Worm (Caenorhabditis elegans): Measurements from ENCODE around the gene T02C1.1.

T02C1.1 gene

DNA sequence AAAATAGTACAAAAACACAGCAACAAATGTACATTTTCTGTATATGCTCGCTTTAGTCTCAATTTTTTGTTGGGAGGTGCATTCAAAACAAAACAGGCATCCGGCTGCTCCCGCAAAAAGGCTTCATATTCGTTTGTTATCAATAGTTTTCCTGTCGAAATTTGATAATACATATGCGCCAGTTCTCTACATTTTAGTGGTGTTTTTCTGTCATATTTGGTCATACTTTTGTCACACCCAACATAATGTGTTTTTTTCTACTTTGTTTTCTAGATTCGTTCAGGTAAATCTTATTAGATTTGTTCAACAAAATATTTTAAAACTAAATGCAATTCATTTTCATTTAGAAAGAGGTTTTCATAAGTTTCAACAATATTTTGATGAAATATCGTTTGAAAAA, 11.2 kb downstream of the T02C1.1 start:
- TF ChIP-seq fkh-6 (tag; optimal IDR thresholded peaks at IDR 0.05) (no peak), unc-42 (tag; optimal IDR thresholded peaks at IDR 0.05) (no peak), madf-2 (tag; optimal IDR thresholded peaks at IDR 0.05) (no peak), mec-3 (tag; optimal IDR thresholded peaks at IDR 0.05; ENCODE audit: borderline replicate concordance) (no peak), eyg-1 (tag; optimal IDR thresholded peaks at IDR 0.05) (no peak), C38D4.7 (GFP tag; optimal IDR thresholded peaks at IDR 0.05) (no peak), nhr-11 (tag; optimal IDR thresholded peaks at IDR 0.05) (no peak)

DNA sequence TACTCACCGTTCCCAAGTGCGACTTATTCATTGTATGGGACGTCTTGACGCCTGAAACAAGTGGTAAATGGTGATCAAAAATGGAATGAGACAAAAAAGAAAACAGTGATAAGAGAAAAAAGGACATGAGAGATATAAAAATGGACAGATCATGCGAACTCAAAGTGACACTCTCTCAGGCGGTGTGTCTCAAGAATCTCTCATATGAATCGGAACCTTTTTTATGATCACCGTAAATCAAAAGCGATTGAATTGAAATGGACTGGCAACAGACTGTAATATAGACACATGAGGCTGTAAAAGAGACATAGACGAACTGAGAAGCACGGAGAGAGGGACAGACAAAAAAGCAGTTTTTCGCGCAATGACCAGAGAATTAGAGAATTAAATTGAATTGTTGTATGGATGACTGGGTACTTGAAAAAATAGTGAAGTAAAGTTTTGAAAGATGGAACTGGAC, 21.7 kb downstream of the T02C1.1 start, which contains the start of gene clip-1:
TSS of gene clip-1 (minus strand) at position 51 of the 460 bp plus-strand sequence.
- TF ChIP-seq hlh-15 (tag; optimal IDR thresholded peaks at IDR 0.05) = no peak
- no peak for TF ChIP-seq ceh-9 (tag; optimal IDR thresholded peaks at IDR 0.05)
- no peak for TF ChIP-seq unc-3 (GFP tag; conservative IDR thresholded peaks at IDR 0.05)
- TF ChIP-seq unc-3 (tag; optimal IDR thresholded peaks at IDR 0.05) = no peak
- TF ChIP-seq F13H6.1 (tag; optimal IDR thresholded peaks at IDR 0.05) = no peak
- no peak for TF ChIP-seq ets-4 (tag; optimal IDR thresholded peaks at IDR 0.05)
- TF ChIP-seq fax-1 (tag; optimal IDR thresholded peaks at IDR 0.05) = no peak
- TF ChIP-seq pqm-1 (tag; optimal IDR thresholded peaks at IDR 0.05) = no peak
- TF ChIP-seq ceh-34 (tag; optimal IDR thresholded peaks at IDR 0.05) = no peak
- no peak for TF ChIP-seq ceh-14 (tag; optimal IDR thresholded peaks at IDR 0.05)
- TF ChIP-seq pha-4 (tag; optimal IDR thresholded peaks at IDR 0.05) = no peak
- TF ChIP-seq ceh-2 (tag; optimal IDR thresholded peaks at IDR 0.05) = no peak
- no peak for TF ChIP-seq ceh-19 (GFP tag; optimal IDR thresholded peaks at IDR 0.05)
- TF ChIP-seq hlh-6 (tag; optimal IDR thresholded peaks at IDR 0.05) = no peak
- TF ChIP-seq nfya-1 (tag; optimal IDR thresholded peaks at IDR 0.05) = no peak
- TF ChIP-seq lim-6 (tag; optimal IDR thresholded peaks at IDR 0.05) = no peak
- TF ChIP-seq gmeb-2 (tag; optimal IDR thresholded peaks at IDR 0.05) = no peak
- no peak for TF ChIP-seq unc-42 (tag; optimal IDR thresholded peaks at IDR 0.05)
- no peak for TF ChIP-seq sdc-2 (tag; optimal IDR thresholded peaks at IDR 0.05)
- TF ChIP-seq tbx-7 (tag; optimal IDR thresholded peaks at IDR 0.05) = no peak

DNA sequence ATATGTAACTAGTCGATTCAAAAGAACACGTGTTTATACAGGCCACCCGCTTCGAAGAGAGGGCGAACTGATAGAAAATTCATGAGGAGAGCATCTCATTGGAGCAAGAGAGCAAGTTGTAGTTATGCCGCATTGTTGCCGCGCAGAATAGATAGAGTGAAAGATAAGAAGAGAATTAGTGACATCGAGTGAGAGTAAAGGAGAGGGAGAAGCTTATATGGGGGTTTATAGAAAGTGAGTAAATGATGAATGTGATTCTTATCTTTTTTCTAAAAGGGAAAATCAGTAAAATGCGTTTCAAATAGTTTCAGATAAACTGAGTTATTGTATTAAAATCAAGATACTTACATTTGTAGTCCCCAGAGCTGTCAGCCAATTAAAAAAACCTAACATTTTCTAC, 22.9 kb downstream of the T02C1.1 start:
- TF ChIP-seq T23F11.4 (GFP tag; optimal IDR thresholded peaks at IDR 0.05) (no peak), lin-11 (tag; optimal IDR thresholded peaks at IDR 0.05) (no peak), ceh-14 (tag; optimal IDR thresholded peaks at IDR 0.05) (no peak), zip-5 (tag; optimal IDR thresholded peaks at IDR 0.05) (no peak)

DNA sequence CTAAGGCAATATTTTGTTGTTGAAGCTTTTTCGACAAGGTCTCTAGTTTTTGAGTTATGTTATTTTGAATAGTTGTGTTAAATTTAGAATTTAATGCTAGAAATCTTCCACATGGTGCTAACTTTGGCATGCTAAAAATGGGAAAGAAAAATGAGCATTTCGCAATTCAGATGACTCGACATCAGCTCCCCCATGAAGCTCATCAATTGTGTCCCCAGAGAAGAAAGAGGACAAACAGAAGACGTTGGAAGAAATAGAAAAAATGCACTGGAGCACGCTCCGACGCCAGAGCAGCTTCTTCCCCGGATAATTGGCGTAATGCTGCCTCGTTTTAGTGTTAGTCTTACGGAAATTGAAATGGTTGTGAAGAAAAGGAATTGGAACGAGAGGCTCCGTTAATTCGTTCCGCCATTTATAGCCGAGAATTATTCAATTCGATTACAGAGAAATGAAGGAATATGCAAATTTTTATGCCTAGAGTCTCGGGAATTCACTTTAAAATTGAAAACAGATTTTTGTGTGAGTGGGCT, 24.1 kb downstream of the T02C1.1 start:
- TF ChIP-seq pha-4 (tag; optimal IDR thresholded peaks at IDR 0.05) (no peak), unc-42 (tag; optimal IDR thresholded peaks at IDR 0.05) (peak; percentile 66)

DNA sequence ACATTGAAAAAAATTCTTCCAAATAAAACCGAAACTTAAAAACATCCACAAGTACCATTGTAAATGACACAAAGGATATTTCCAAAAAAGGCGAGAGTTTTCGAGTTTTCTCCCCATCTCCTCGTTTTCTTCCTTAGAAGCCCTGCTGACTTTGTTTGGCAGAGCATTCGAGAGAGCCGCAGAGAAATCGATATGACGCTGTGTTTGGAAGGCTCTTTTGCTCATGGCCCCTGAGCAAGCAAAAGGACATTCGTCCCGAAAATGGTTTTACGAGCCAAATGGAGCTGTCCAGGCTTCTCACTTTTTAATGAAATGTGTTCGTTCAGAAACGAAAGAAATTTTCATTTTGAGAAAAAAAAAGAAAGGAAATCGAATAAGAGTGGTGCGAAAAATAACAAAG, 24.8 kb downstream of the T02C1.1 start:
- TF ChIP-seq lim-6 (tag; optimal IDR thresholded peaks at IDR 0.05) = no peak
- no peak for TF ChIP-seq pag-3 (tag; optimal IDR thresholded peaks at IDR 0.05; ENCODE audit: borderline replicate concordance)
- TF ChIP-seq ceh-24 (tag; optimal IDR thresholded peaks at IDR 0.05) = no peak
- TF ChIP-seq ceh-48 (tag; optimal IDR thresholded peaks at IDR 0.05) = peak; percentile 87

DNA sequence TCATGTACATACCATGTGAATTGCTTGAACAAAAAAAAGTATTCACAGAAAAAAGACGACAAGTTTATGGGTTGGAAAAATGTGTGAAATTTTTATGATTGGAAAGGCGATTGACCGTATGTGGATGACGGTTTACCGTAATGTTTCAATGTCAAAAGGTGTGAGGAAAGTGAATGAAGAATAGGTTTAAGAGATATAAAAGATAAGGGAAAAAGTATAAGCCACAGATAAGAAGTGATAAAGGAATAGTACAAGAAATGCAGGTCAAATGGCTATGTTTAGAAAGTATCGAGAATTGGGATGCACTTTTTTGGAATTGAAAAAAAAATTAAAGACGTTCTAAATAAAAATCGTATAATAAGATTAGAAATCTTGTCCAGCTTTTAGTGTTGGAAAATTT, 30.5 kb downstream of the T02C1.1 start:
- TF ChIP-seq ets-4 (tag; optimal IDR thresholded peaks at IDR 0.05) (no peak), K09A11.1 (tag; optimal IDR thresholded peaks at IDR 0.05; ENCODE audit: insufficient read depth) (no peak), ceh-34 (tag; optimal IDR thresholded peaks at IDR 0.05) (no peak), C08G9.2 (tag; optimal IDR thresholded peaks at IDR 0.05) (no peak), fkh-10 (GFP tag; optimal IDR thresholded peaks at IDR 0.05) (no peak), rnt-1 (tag; optimal IDR thresholded peaks at IDR 0.05) (no peak), pat-9 (tag; optimal IDR thresholded peaks at IDR 0.05) (no peak), syd-9 (tag; optimal IDR thresholded peaks at IDR 0.05) (no peak), gmeb-2 (tag; optimal IDR thresholded peaks at IDR 0.05) (no peak), ceh-48 (tag; optimal IDR thresholded peaks at IDR 0.05) (no peak), lim-6 (tag; optimal IDR thresholded peaks at IDR 0.05) (no peak), odd-2 (tag; optimal IDR thresholded peaks at IDR 0.05) (no peak), fkh-6 (tag; optimal IDR thresholded peaks at IDR 0.05) (no peak), tbx-7 (tag; optimal IDR thresholded peaks at IDR 0.05) (no peak), sox-4 (tag; optimal IDR thresholded peaks at IDR 0.05) (no peak), unc-55 (GFP tag; optimal IDR thresholded peaks at IDR 0.05) (no peak), hlh-15 (tag; optimal IDR thresholded peaks at IDR 0.05) (no peak)

Data from whole organism, late embryonic.